Fruit fly (Drosophila melanogaster): Measurements from ENCODE around the gene CG13690.

The CG13690 gene

dm6 chr2L:402098-402497, 17.4 kb downstream of the CG13690 start, which contains the start of gene CG4213:
Gene CG4213 (minus strand): TSS chr2L:402198.
- no peak for TF ChIP-seq CG7045 (GFP tag; optimal IDR thresholded peaks at IDR 0.05)
- TF ChIP-seq kay (GFP tag; ENCODE audit: borderline replicate concordance): no peak
- TF ChIP-seq CG12768 (GFP tag; optimal IDR thresholded peaks at IDR 0.05): no peak
- no peak for TF ChIP-seq CG11617 (GFP tag; optimal IDR thresholded peaks at IDR 0.05)
- TF ChIP-seq tj (GFP tag; optimal IDR thresholded peaks at IDR 0.05): no peak
- TF ChIP-seq CG7101 (tag; optimal IDR thresholded peaks at IDR 0.05): no peak
- TF ChIP-seq cnc (optimal IDR thresholded peaks at IDR 0.05): no peak

dm6 chr2L:395366-396117, 23.9 kb downstream of the CG13690 start:
- TF ChIP-seq cic (GFP tag; optimal IDR thresholded peaks at IDR 0.05) (no peak), Clk (GFP tag; optimal IDR thresholded peaks at IDR 0.05) (no peak), toe (GFP tag; optimal IDR thresholded peaks at IDR 0.05) (no peak), CG33017 (tag; optimal IDR thresholded peaks at IDR 0.05) (no peak), Mnt (GFP tag; optimal IDR thresholded peaks at IDR 0.05) (no peak), Crg-1 (GFP tag; optimal IDR thresholded peaks at IDR 0.05) (no peak), pad (GFP tag; optimal IDR thresholded peaks at IDR 0.05) (peak; percentile 91), cnc (optimal IDR thresholded peaks at IDR 0.05) (no peak)

DNA sequence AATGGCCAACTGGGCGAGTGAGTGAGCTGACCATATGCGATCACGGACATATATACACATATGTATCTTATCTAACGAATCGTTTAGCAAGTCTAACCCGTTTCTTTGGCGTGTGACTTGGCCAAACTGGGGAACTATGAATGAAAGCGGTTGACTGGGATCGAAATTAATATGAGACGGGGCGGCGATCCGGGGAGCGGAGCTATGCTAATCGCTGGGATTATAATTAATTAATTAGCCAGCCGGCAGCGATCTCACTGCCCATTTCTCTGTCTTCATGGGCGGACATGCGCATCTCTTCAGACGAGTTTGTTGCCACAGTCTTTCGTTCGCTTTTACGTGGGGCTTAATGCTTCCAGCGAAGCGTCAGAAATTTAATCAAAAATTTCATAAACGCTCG, 26.9 kb downstream of the CG13690 start:
- TF ChIP-seq bab1 (GFP tag; optimal IDR thresholded peaks at IDR 0.05) (no peak), CG7101 (tag; optimal IDR thresholded peaks at IDR 0.05) (no peak), ovo (GFP tag; optimal IDR thresholded peaks at IDR 0.05) (no peak), cnc (optimal IDR thresholded peaks at IDR 0.05) (no peak), CG7045 (GFP tag; optimal IDR thresholded peaks at IDR 0.05) (no peak)

dm6 chr2L:390509-390908, 28.9 kb downstream of the CG13690 start:
- TF ChIP-seq cnc (optimal IDR thresholded peaks at IDR 0.05): no peak
- no peak for TF ChIP-seq ovo (GFP tag; optimal IDR thresholded peaks at IDR 0.05)
- TF ChIP-seq toe (GFP tag; optimal IDR thresholded peaks at IDR 0.05): no peak
- no peak for TF ChIP-seq cic (GFP tag; optimal IDR thresholded peaks at IDR 0.05)
- TF ChIP-seq kay (GFP tag; ENCODE audit: borderline replicate concordance): no peak
- TF ChIP-seq CG11617 (GFP tag; optimal IDR thresholded peaks at IDR 0.05): no peak
- no peak for TF ChIP-seq Crg-1 (GFP tag; optimal IDR thresholded peaks at IDR 0.05)
- TF ChIP-seq CG1620 (GFP tag; optimal IDR thresholded peaks at IDR 0.05): no peak
- TF ChIP-seq CG33017 (tag; optimal IDR thresholded peaks at IDR 0.05): no peak
- TF ChIP-seq CG7101 (tag; optimal IDR thresholded peaks at IDR 0.05): no peak
- TF ChIP-seq CG5204 (GFP tag; optimal IDR thresholded peaks at IDR 0.05): no peak

- no peak for TF ChIP-seq CG14711 (tag; optimal IDR thresholded peaks at IDR 0.05)
- TF ChIP-seq Mnt (GFP tag; optimal IDR thresholded peaks at IDR 0.05): no peak
- TF ChIP-seq Clk (GFP tag; optimal IDR thresholded peaks at IDR 0.05): no peak
- TF ChIP-seq cnc (optimal IDR thresholded peaks at IDR 0.05): no peak
- TF ChIP-seq tj (GFP tag; optimal IDR thresholded peaks at IDR 0.05): no peak
- TF ChIP-seq toe (GFP tag; optimal IDR thresholded peaks at IDR 0.05): no peak
- no peak for TF ChIP-seq cic (GFP tag; optimal IDR thresholded peaks at IDR 0.05)
- TF ChIP-seq bab1 (GFP tag; optimal IDR thresholded peaks at IDR 0.05): no peak
- TF ChIP-seq pad (GFP tag; optimal IDR thresholded peaks at IDR 0.05): no peak
- TF ChIP-seq kay (GFP tag; ENCODE audit: borderline replicate concordance): no peak
- no peak for TF ChIP-seq CG7101 (tag; optimal IDR thresholded peaks at IDR 0.05)
- TF ChIP-seq CG5204 (GFP tag; optimal IDR thresholded peaks at IDR 0.05): no peak
- TF ChIP-seq CG11617 (GFP tag; optimal IDR thresholded peaks at IDR 0.05): no peak
- no peak for TF ChIP-seq CG33017 (tag; optimal IDR thresholded peaks at IDR 0.05)
- no peak for TF ChIP-seq ovo (GFP tag; optimal IDR thresholded peaks at IDR 0.05)
- no peak for TF ChIP-seq Hr96 (GFP tag; optimal IDR thresholded peaks at IDR 0.05)
These were observed 36.6 kb downstream of the CG13690 start for dm6 chr2L:382807-383206.

dm6 chr2L:378815-379440, 40.5 kb downstream of the CG13690 start:
- TF ChIP-seq pad (GFP tag; optimal IDR thresholded peaks at IDR 0.05): no peak
- TF ChIP-seq CG33017 (tag; optimal IDR thresholded peaks at IDR 0.05): no peak
- TF ChIP-seq Mnt (GFP tag; optimal IDR thresholded peaks at IDR 0.05): no peak
- no peak for TF ChIP-seq tj (GFP tag; optimal IDR thresholded peaks at IDR 0.05)

dm6 chr2L:377780-378222, 41.7 kb downstream of the CG13690 start, which contains the start of gene al:
Gene al (plus strand): TSS chr2L:378112.
- TF ChIP-seq Mnt (GFP tag; optimal IDR thresholded peaks at IDR 0.05) (no peak), toe (GFP tag; optimal IDR thresholded peaks at IDR 0.05) (no peak), Clk (GFP tag; optimal IDR thresholded peaks at IDR 0.05) (no peak), cic (GFP tag; optimal IDR thresholded peaks at IDR 0.05) (no peak), tj (GFP tag; optimal IDR thresholded peaks at IDR 0.05) (no peak), bab1 (GFP tag; optimal IDR thresholded peaks at IDR 0.05) (no peak), cnc (optimal IDR thresholded peaks at IDR 0.05) (no peak), CG5204 (GFP tag; optimal IDR thresholded peaks at IDR 0.05) (no peak)
